Fruit fly (Drosophila melanogaster): Measurements from ENCODE around the gene CG10646.

Gene CG10646

dm6 chr3L:12530044-12530443 is 26.4 kb upstream of the CG10646 start, which contains the start of gene nst (continued):
- TF ChIP-seq klu (GFP tag; IDR thresholded peaks at IDR 0.05) (no peak), CG3281 (GFP tag; optimal IDR thresholded peaks at IDR 0.05) (no peak), CG6813 (GFP tag; optimal IDR thresholded peaks at IDR 0.05) (no peak), CG2889 (GFP tag; IDR thresholded peaks at IDR 0.05) (no peak), Dll (GFP tag; IDR thresholded peaks at IDR 0.05; ENCODE audit: partially characterized antibody) (peak; percentile 28; the same call in 1 of the 4 replicates), wdn (GFP tag; IDR thresholded peaks at IDR 0.05) (no peak), bsh (GFP tag; optimal IDR thresholded peaks at IDR 0.05) (no peak), CG14050 (GFP tag; IDR thresholded peaks at IDR 0.05) (no peak), ftz-f1 (GFP tag; optimal IDR thresholded peaks at IDR 0.05) (peak; percentile 25), abd-A (tag; optimal IDR thresholded peaks at IDR 0.05) (no peak), caup (GFP tag; optimal IDR thresholded peaks at IDR 0.05; ENCODE audit: severe bottlenecking) (peak; percentile 1), CG10274 (GFP tag; optimal IDR thresholded peaks at IDR 0.05) (no peak), CG2116 (GFP tag; optimal IDR thresholded peaks at IDR 0.05) (peak; percentile 32), HmgZ (tag; optimal IDR thresholded peaks at IDR 0.05) (peak; percentile 7), CG5245 (GFP tag; optimal IDR thresholded peaks at IDR 0.05) (no peak), lola (GFP tag; optimal IDR thresholded peaks at IDR 0.05) (no peak), CG12659 (GFP tag; optimal IDR thresholded peaks at IDR 0.05) (peak; percentile 31), Aef1 (GFP tag; IDR thresholded peaks at IDR 0.05) (no peak), Xrp1 (GFP tag; IDR thresholded peaks at IDR 0.05) (no peak), cwo (GFP tag; optimal IDR thresholded peaks at IDR 0.05) (no peak), CG1832 (GFP tag; optimal IDR thresholded peaks at IDR 0.05) (no peak), zfh1 (GFP tag; IDR thresholded peaks at IDR 0.05) (no peak), chm (GFP tag; IDR thresholded peaks at IDR 0.05) (no peak), CG11085 (GFP tag; IDR thresholded peaks at IDR 0.05) (no peak), CG3407 (GFP tag; optimal IDR thresholded peaks at IDR 0.05) (no peak), mam (GFP tag; optimal IDR thresholded peaks at IDR 0.05) (peak; percentile 7), NK7.1 (GFP tag; optimal IDR thresholded peaks at IDR 0.05) (no peak), Opbp (GFP tag; IDR thresholded peaks at IDR 0.05; ENCODE audit: partially characterized antibody) (peak; percentile 49; the same call in 1 of the 3 replicates), en (GFP tag; optimal IDR thresholded peaks at IDR 0.05) (no peak), CG7372 (GFP tag; IDR thresholded peaks at IDR 0.05) (no peak), Spps (tag; optimal IDR thresholded peaks at IDR 0.05) (no peak), CG34224 (GFP tag; IDR thresholded peaks at IDR 0.05; ENCODE audit: partially characterized antibody) (0 out of 3 replicates have a peak, but pooled peaks have one; percentile 6), Ets97D (GFP tag; optimal IDR thresholded peaks at IDR 0.05) (peak; percentile 15), HmgD (GFP tag; optimal IDR thresholded peaks at IDR 0.05) (peak; percentile 23), ap (GFP tag; IDR thresholded peaks at IDR 0.05) (no peak), sens-2 (GFP tag; IDR thresholded peaks at IDR 0.05) (no peak), CG7839 (tag; optimal IDR thresholded peaks at IDR 0.05) (no peak), salm (tag; optimal IDR thresholded peaks at IDR 0.05) (no peak), CG18476 (GFP tag; optimal IDR thresholded peaks at IDR 0.05) (no peak), Xbp1 (GFP tag; optimal IDR thresholded peaks at IDR 0.05) (no peak), btn (GFP tag; optimal IDR thresholded peaks at IDR 0.05) (no peak), vnd (GFP tag; IDR thresholded peaks at IDR 0.05; ENCODE audit: partially characterized antibody) (no peak), Rx (GFP tag; IDR thresholded peaks at IDR 0.05) (no peak), CHES-1-like (GFP tag; optimal IDR thresholded peaks at IDR 0.05) (peak; percentile 6), Rfx (GFP tag; IDR thresholded peaks at IDR 0.05) (0 out of 2 replicates have a peak, but pooled peaks have one; percentile 28), Sox102F (GFP tag; optimal IDR thresholded peaks at IDR 0.05) (no peak), CG6689 (GFP tag; IDR thresholded peaks at IDR 0.05) (no peak), esg (GFP tag; conservative IDR thresholded peaks at IDR 0.05) (no peak), unc-4 (GFP tag; IDR thresholded peaks at IDR 0.05; ENCODE audit: partially characterized antibody) (no peak), CG7271 (tag; optimal IDR thresholded peaks at IDR 0.05) (no peak), CG12236 (GFP tag; optimal IDR thresholded peaks at IDR 0.05) (no peak)
